Worm (Caenorhabditis elegans): ENCODE measurements around the gene ZC8.6.
A peak's percentile ranks its signal among the peaks of the same experiment; 100 is the strongest.

- peak; percentile 97 for TF ChIP-seq nfyb-1 (GFP tag; IDR thresholded peaks at IDR 0.05)
- TF ChIP-seq hrde-1 (tag; optimal IDR thresholded peaks at IDR 0.05; ENCODE audit: borderline replicate concordance), result no peak
- no peak for TF ChIP-seq snpc-4 (GFP tag; optimal IDR thresholded peaks at IDR 0.05)
- TF ChIP-seq snpc-4 (tag; optimal IDR thresholded peaks at IDR 0.05), result no peak
- TF ChIP-seq die-1 (tag; optimal IDR thresholded peaks at IDR 0.05), result peak; percentile 5
- TF ChIP-seq K11D2.4 (GFP tag; IDR thresholded peaks at IDR 0.05), result 0 out of 2 replicates have a peak, but pooled peaks have one; percentile 43
- no peak for TF ChIP-seq ceh-100 (GFP tag; IDR thresholded peaks at IDR 0.05)
- peak; percentile 43; the same call in 1 of the 2 replicates for TF ChIP-seq egrh-3 (GFP tag; IDR thresholded peaks at IDR 0.05)
- TF ChIP-seq snpc-3.4 (tag; optimal IDR thresholded peaks at IDR 0.05), result no peak
Observed at ce11 chrX:4960422-4960821, 37.0 kb downstream of the ZC8.6 start, which contains the start of gene act-4.

Data from whole organism, young adult.